Fruit fly (Drosophila melanogaster) whole organism, embryonic: Measurements from ENCODE around the gene Leash.
A peak's percentile ranks its signal among the peaks of the same experiment; 100 is the strongest.

ENCODE experiments used
- Adf1 ChIP-seq: fragments of 200-800 bp; sonication (Bioruptor generic); IDR thresholded peaks from 2 replicates; pipeline ENCODE4 v1.3.6; 2022; ENCODE audit warnings: missing biosample characterization, missing genetic modification characterization
- Atf-2 ChIP-seq: fragments of 200-800 bp; sonication (Bioruptor generic); optimal IDR thresholded peaks from 2 replicates; lab custom pipeline; 2016; ENCODE audit warnings: missing biosample characterization, missing genetic modification characterization
- Atf3 ChIP-seq: fragments of 200-800 bp; sonication (Bioruptor generic); optimal IDR thresholded peaks from 3 replicates; lab custom pipeline; 2016; ENCODE audit warnings: missing biosample characterization, missing genetic modification characterization
- BEAF-32 ChIP-seq: fragments of 200-800 bp; sonication (Bioruptor generic); optimal IDR thresholded peaks from 3 replicates; lab custom pipeline; 2017; ENCODE audit warnings: missing biosample characterization, missing genetic modification characterization, mild to moderate bottlenecking, moderate library complexity, missing genetic modification reagents
- CG13287 ChIP-seq: fragments of 200-800 bp; sonication (Bioruptor generic); IDR thresholded peaks from 2 replicates; pipeline ENCODE4 v1.3.6; 2022; ENCODE audit warnings: missing biosample characterization, missing genetic modification characterization; ENCODE audit not compliant: partially characterized antibody
- CG13624 ChIP-seq: fragments of 200-800 bp; sonication (Bioruptor generic); optimal IDR thresholded peaks from 2 replicates; lab custom pipeline; 2016; ENCODE audit warnings: missing biosample characterization, missing genetic modification characterization
- CG17385 ChIP-seq: fragments of 200-800 bp; sonication (Bioruptor generic); optimal IDR thresholded peaks from 3 replicates; lab custom pipeline; 2018; ENCODE audit warnings: missing biosample characterization, mild to moderate bottlenecking, missing genetic modification characterization
- CG30403 ChIP-seq: fragments of 200-800 bp; sonication (Bioruptor generic); optimal IDR thresholded peaks from 3 replicates; lab custom pipeline; 2016; ENCODE audit warnings: missing biosample characterization, missing genetic modification characterization
- CG31441 ChIP-seq: fragments of 200-800 bp; sonication (Bioruptor generic); IDR thresholded peaks from 2 replicates; pipeline ENCODE4 v1.3.6; 2022; ENCODE audit warnings: missing biosample characterization, missing genetic modification characterization
- CG3163 ChIP-seq: fragments of 200-800 bp; sonication (Bioruptor generic); optimal IDR thresholded peaks from 3 replicates; lab custom pipeline; 2016; ENCODE audit warnings: missing biosample characterization, missing genetic modification characterization
- CG3281 ChIP-seq: fragments of 200-800 bp; sonication (Bioruptor generic); optimal IDR thresholded peaks from 3 replicates; lab custom pipeline; 2017; ENCODE audit warnings: missing biosample characterization, mild to moderate bottlenecking, missing genetic modification characterization
- CG33213 ChIP-seq: fragments of 200-800 bp; sonication (Bioruptor generic); optimal IDR thresholded peaks from 3 replicates; lab custom pipeline; 2016; ENCODE audit warnings: missing biosample characterization, missing genetic modification characterization
- CG34376 ChIP-seq: fragments of 200-800 bp; sonication (Bioruptor generic); optimal IDR thresholded peaks from 2 replicates; lab custom pipeline; 2018; ENCODE audit warnings: missing biosample characterization, mild to moderate bottlenecking, missing genetic modification characterization
- CG3995 ChIP-seq: fragments of 200-800 bp; sonication (Bioruptor generic); optimal IDR thresholded peaks from 3 replicates; lab custom pipeline; 2016; ENCODE audit warnings: missing biosample characterization, missing genetic modification characterization
- CG6791 ChIP-seq: fragments of 200-800 bp; sonication (Bioruptor generic); IDR thresholded peaks from 3 replicates; pipeline ENCODE4 v1.3.6; 2022; ENCODE audit warnings: missing biosample characterization, missing genetic modification characterization; ENCODE audit not compliant: partially characterized antibody
- CG6854 ChIP-seq: fragments of 200-800 bp; sonication (Bioruptor generic); optimal IDR thresholded peaks from 3 replicates; lab custom pipeline; 2017; ENCODE audit warnings: missing biosample characterization, mild to moderate bottlenecking, missing genetic modification characterization
- CG7357 ChIP-seq: fragments of 200-800 bp; sonication (Bioruptor generic); IDR thresholded peaks from 3 replicates; pipeline ENCODE4 v1.3.6; 2022; ENCODE audit warnings: missing biosample characterization, missing genetic modification characterization
- CG7928 ChIP-seq: fragments of 200-800 bp; sonication (Bioruptor generic); optimal IDR thresholded peaks from 2 replicates; lab custom pipeline; 2017; ENCODE audit warnings: missing biosample characterization, mild to moderate bottlenecking, missing genetic modification characterization
- CG9437 ChIP-seq: fragments of 200-800 bp; sonication (Bioruptor generic); optimal IDR thresholded peaks from 2 replicates; lab custom pipeline; 2018; ENCODE audit warnings: missing biosample characterization, mild to moderate bottlenecking, missing genetic modification characterization
- CHES-1-like ChIP-seq: fragments of 200-800 bp; sonication (Bioruptor generic); optimal IDR thresholded peaks from 2 replicates; lab custom pipeline; 2016; ENCODE audit warnings: missing biosample characterization, missing genetic modification characterization
- D19B ChIP-seq: fragments of 200-800 bp; sonication (Bioruptor generic); optimal IDR thresholded peaks from 2 replicates; lab custom pipeline; 2017; ENCODE audit warnings: missing biosample characterization, mild to moderate bottlenecking, missing genetic modification characterization
- Drgx ChIP-seq: fragments of 200-800 bp; sonication (Bioruptor generic); IDR thresholded peaks from 2 replicates; pipeline ENCODE4 v1.3.6; 2022; ENCODE audit warnings: missing biosample characterization, missing genetic modification characterization
- E2f1 ChIP-seq: fragments of 200-800 bp; sonication (Bioruptor generic); IDR thresholded peaks from 2 replicates; pipeline ENCODE4 v1.3.6; 2022; ENCODE audit warnings: missing biosample characterization, missing genetic modification characterization
- Ets97D ChIP-seq: fragments of 200-800 bp; sonication (Bioruptor generic); optimal IDR thresholded peaks from 3 replicates; lab custom pipeline; 2016; ENCODE audit warnings: missing biosample characterization, missing genetic modification characterization
- GATAe ChIP-seq: fragments of 200-800 bp; sonication (Bioruptor generic); conservative IDR thresholded peaks from 2 replicates; pipeline ENCODE4 v1.3.6; 2022; ENCODE audit warnings: missing biosample characterization, missing genetic modification characterization
- HLHmδ ChIP-seq: fragments of 200-800 bp; sonication (Bioruptor generic); optimal IDR thresholded peaks from 2 replicates; lab custom pipeline; 2018; ENCODE audit warnings: missing biosample characterization, mild to moderate bottlenecking, missing genetic modification characterization, moderate library complexity
- Ravus ChIP-seq: fragments of 200-800 bp; sonication (Bioruptor generic); IDR thresholded peaks from 2 replicates; pipeline ENCODE4 v1.3.6; 2022; ENCODE audit warnings: missing biosample characterization, missing genetic modification characterization
- abd-A ChIP-seq: fragments of 200-800 bp; sonication (Bioruptor generic); optimal IDR thresholded peaks from 3 replicates; lab custom pipeline; 2019; ENCODE audit warnings: missing biosample characterization, mild to moderate bottlenecking, missing genetic modification characterization, moderate library complexity
- az2 ChIP-seq: fragments of 200-800 bp; sonication (Bioruptor generic); optimal IDR thresholded peaks from 3 replicates; lab custom pipeline; 2016; ENCODE audit warnings: missing biosample characterization, missing genetic modification characterization
- chif ChIP-seq, 2 experiments: fragments of 200-800 bp; sonication (Bioruptor generic); optimal IDR thresholded peaks; 3 replicates each; lab custom pipeline; 2016; ENCODE audit warnings: missing biosample characterization in 2 of 2, missing genetic modification characterization in 2 of 2
- dmrt99B ChIP-seq: fragments of 200-800 bp; sonication (Bioruptor generic); optimal IDR thresholded peaks from 2 replicates; lab custom pipeline; 2018; ENCODE audit warnings: missing biosample characterization, mild to moderate bottlenecking, missing genetic modification characterization, moderate library complexity
- emc ChIP-seq: fragments of 200-800 bp; sonication (Bioruptor generic); optimal IDR thresholded peaks from 2 replicates; lab custom pipeline; 2016; ENCODE audit warnings: missing biosample characterization, missing genetic modification characterization
- jing ChIP-seq: fragments of 200-800 bp; sonication (Bioruptor generic); optimal IDR thresholded peaks from 2 replicates; lab custom pipeline; 2018; ENCODE audit warnings: missing biosample characterization, mild to moderate bottlenecking, missing genetic modification characterization
- klu ChIP-seq: fragments of 200-800 bp; sonication (Bioruptor generic); IDR thresholded peaks from 2 replicates; pipeline ENCODE4 v1.3.6; 2022; ENCODE audit warnings: missing biosample characterization, missing genetic modification characterization
- maf-S ChIP-seq: fragments of 200-800 bp; sonication (Bioruptor generic); optimal IDR thresholded peaks from 2 replicates; lab custom pipeline; 2016; ENCODE audit warnings: missing biosample characterization, missing genetic modification characterization
- nom ChIP-seq: fragments of 200-800 bp; sonication (Bioruptor generic); optimal IDR thresholded peaks from 2 replicates; lab custom pipeline; 2017; ENCODE audit warnings: missing biosample characterization, missing genetic modification characterization, mild to moderate bottlenecking, moderate library complexity, missing genetic modification reagents
- phol ChIP-seq: fragments of 200-800 bp; sonication (Bioruptor generic); optimal IDR thresholded peaks from 3 replicates; lab custom pipeline; 2018; ENCODE audit warnings: missing biosample characterization, mild to moderate bottlenecking, missing genetic modification characterization, moderate library complexity
- ranshi ChIP-seq: fragments of 200-800 bp; sonication (Bioruptor generic); IDR thresholded peaks from 2 replicates; pipeline ENCODE4 v1.3.6; 2022; ENCODE audit warnings: missing biosample characterization, missing genetic modification characterization
- run ChIP-seq: fragments of 200-800 bp; sonication (Bioruptor generic); optimal IDR thresholded peaks from 3 replicates; lab custom pipeline; 2018; ENCODE audit warnings: missing biosample characterization, mild to moderate bottlenecking, missing genetic modification characterization
- sd ChIP-seq: fragments of 200-800 bp; sonication (Bioruptor generic); optimal IDR thresholded peaks from 3 replicates; lab custom pipeline; 2018; ENCODE audit warnings: missing biosample characterization, mild to moderate bottlenecking, missing genetic modification characterization, moderate library complexity
- sens ChIP-seq: fragments of 200-800 bp; sonication (Bioruptor generic); peaks from one replicate; lab custom pipeline; 2016; ENCODE audit warnings: missing biosample characterization, missing genetic modification characterization
- slp2 ChIP-seq: fragments of 200-800 bp; sonication (Bioruptor generic); optimal IDR thresholded peaks from 2 replicates; lab custom pipeline; 2016; ENCODE audit warnings: missing biosample characterization, missing genetic modification characterization
- ssp ChIP-seq: fragments of 200-800 bp; sonication (Bioruptor generic); IDR thresholded peaks from 2 replicates; pipeline ENCODE4 v1.3.6; 2022; ENCODE audit warnings: missing biosample characterization, missing genetic modification characterization
- tna ChIP-seq: fragments of 200-800 bp; sonication (Bioruptor generic); IDR thresholded peaks from 2 replicates; pipeline ENCODE4 v1.3.6; 2022; ENCODE audit warnings: missing biosample characterization, missing genetic modification characterization; ENCODE audit not compliant: partially characterized antibody
- trh ChIP-seq: fragments of 200-800 bp; sonication (Bioruptor generic); optimal IDR thresholded peaks from 2 replicates; lab custom pipeline; 2016; ENCODE audit warnings: missing biosample characterization, missing genetic modification characterization
- tup ChIP-seq: fragments of 200-800 bp; sonication (Bioruptor generic); optimal IDR thresholded peaks from 2 replicates; lab custom pipeline; 2016; ENCODE audit warnings: missing biosample characterization, mild to moderate bottlenecking, missing genetic modification characterization, moderate library complexity
- wdn ChIP-seq: fragments of 200-800 bp; sonication (Bioruptor generic); IDR thresholded peaks from 2 replicates; pipeline ENCODE4 v1.3.6; 2022; ENCODE audit warnings: missing biosample characterization, missing genetic modification characterization
- wor ChIP-seq: fragments of 200-800 bp; sonication (Bioruptor generic); IDR thresholded peaks from 2 replicates; pipeline ENCODE4 v1.3.6; 2022; ENCODE audit warnings: missing biosample characterization, missing genetic modification characterization
- zen ChIP-seq: fragments of 200-800 bp; sonication (Bioruptor generic); optimal IDR thresholded peaks from 3 replicates; lab custom pipeline; 2018; ENCODE audit warnings: missing biosample characterization, mild to moderate bottlenecking, missing genetic modification characterization, moderate library complexity
- zfh1 ChIP-seq: fragments of 200-800 bp; sonication (Bioruptor generic); IDR thresholded peaks from 3 replicates; pipeline ENCODE4 v1.3.6; 2022; ENCODE audit warnings: missing biosample characterization, missing genetic modification characterization

Leash gene

DNA sequence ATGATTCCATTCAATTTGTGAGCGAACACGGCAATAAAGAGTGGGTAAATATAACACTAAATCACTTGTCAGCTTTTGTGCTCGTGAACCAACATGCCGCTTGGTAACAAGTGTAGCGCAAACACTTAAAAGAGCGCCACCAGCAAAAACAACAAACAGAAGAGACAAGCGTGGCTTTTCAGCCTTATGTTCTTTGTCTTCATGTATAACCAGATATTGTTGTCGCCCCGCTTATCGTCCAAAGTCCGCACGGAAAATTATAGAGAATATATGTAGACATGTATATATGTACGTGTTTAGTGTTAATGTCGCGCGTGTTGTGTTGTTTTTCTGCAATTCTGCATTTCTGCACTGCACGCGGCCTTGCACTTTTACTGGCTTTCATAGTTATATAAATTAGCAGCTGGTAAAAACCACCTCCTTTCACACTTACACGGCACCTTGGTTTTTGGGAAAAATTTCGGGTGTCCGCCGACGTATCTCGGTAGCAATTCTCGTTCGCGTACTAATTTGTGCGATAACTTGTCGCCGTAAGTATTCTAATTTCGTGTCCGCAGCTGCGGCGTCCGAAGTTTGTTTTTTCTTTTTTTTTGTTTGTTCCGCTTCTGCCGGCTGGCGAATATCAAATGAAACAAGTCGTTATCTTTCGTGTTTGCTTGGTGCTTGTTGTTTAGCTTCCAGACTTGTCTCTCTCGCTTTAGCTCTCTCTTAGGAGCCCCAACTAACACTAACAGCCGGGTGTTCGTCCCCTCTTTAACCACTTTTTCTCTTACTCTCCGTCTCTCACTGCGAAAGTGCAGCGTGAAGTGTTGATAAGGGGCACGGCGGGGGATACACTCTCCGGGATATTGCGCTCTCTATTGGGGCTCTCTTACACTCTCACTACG lies 3.5 kb downstream of the Leash start (continued):
- TF ChIP-seq nom (GFP tag; lab: Kevin White, UChicago) = peak; percentile 99
- no peak for TF ChIP-seq GATAe (GFP tag; lab: Robert Waterston, UW)
- TF ChIP-seq CG33213 = no peak
- TF ChIP-seq Drgx (GFP tag; lab: Robert Waterston, UW) = peak; percentile 39
- TF ChIP-seq jing (GFP tag; lab: Kevin White, UChicago) = no peak
- TF ChIP-seq CG17385 (GFP tag; lab: Kevin White, UChicago) = peak; percentile 65
- no peak for TF ChIP-seq klu (GFP tag; lab: Robert Waterston, UW)
- TF ChIP-seq CG6854 (GFP tag; lab: Kevin White, UChicago) = no peak
- no peak for TF ChIP-seq tup (GFP tag; lab: Kevin White, UChicago)
- no peak for TF ChIP-seq wor (GFP tag; lab: Robert Waterston, UW)
- no peak for TF ChIP-seq maf-S
- peak; percentile 79 for TF ChIP-seq HLHmδ (GFP tag; lab: Kevin White, UChicago)
- no peak for TF ChIP-seq CG7357 (GFP tag; lab: Robert Waterston, UW)
- peak; percentile 7 for TF ChIP-seq CG30403 (GFP tag; lab: Kevin White, UChicago)
- TF ChIP-seq CG9437 (GFP tag; lab: Kevin White, UChicago) = no peak
- no peak for TF ChIP-seq Ets97D (GFP tag; lab: Kevin White, UChicago)
- TF ChIP-seq zfh1 (GFP tag; lab: Robert Waterston, UW) = no peak
- no peak for TF ChIP-seq run (tag; lab: Kevin White, UChicago)
- TF ChIP-seq tna (GFP tag; lab: Robert Waterston, UW) = no peak
- TF ChIP-seq phol (tag; lab: Kevin White, UChicago) = no peak
- no peak for TF ChIP-seq chif (GFP tag; optimal IDR thresholded peaks at IDR 0.05; lab: Kevin White, UChicago)
- no peak; the same call in 1 of the 2 replicates for TF ChIP-seq ranshi (GFP tag; lab: Robert Waterston, UW)
- no peak for TF ChIP-seq CHES-1-like
- no peak for TF ChIP-seq CG6791 (GFP tag; lab: Robert Waterston, UW)
- TF ChIP-seq zen (tag; lab: Kevin White, UChicago) = no peak
- TF ChIP-seq sd (tag; lab: Kevin White, UChicago) = no peak
- no peak for TF ChIP-seq abd-A (tag; lab: Kevin White, UChicago)
- no peak for TF ChIP-seq Atf3 (GFP tag; lab: Kevin White, UChicago)
- TF ChIP-seq CG3281 (GFP tag; lab: Kevin White, UChicago) = peak; percentile 0
- TF ChIP-seq CG34376 = peak; percentile 54
- no peak for TF ChIP-seq ssp (GFP tag; lab: Robert Waterston, UW)
- no peak for TF ChIP-seq BEAF-32 (GFP tag; lab: Kevin White, UChicago)
- peak; percentile 80 for TF ChIP-seq sens (GFP tag; lab: Kevin White, UChicago)
- TF ChIP-seq CG31441 (GFP tag; lab: Robert Waterston, UW) = no peak
- TF ChIP-seq wdn = no peak
- TF ChIP-seq E2f1 (GFP tag; lab: Robert Waterston, UW) = no peak
- TF ChIP-seq trh = no peak
- TF ChIP-seq CG3995 = peak; percentile 58
- no peak for TF ChIP-seq Ravus (GFP tag; lab: Robert Waterston, UW)
- peak; percentile 37 for TF ChIP-seq CG13287
- TF ChIP-seq dmrt99B (tag; lab: Kevin White, UChicago) = peak; percentile 30
- no peak for TF ChIP-seq Atf-2
- peak; percentile 44 for TF ChIP-seq D19B (GFP tag; lab: Kevin White, UChicago)
- TF ChIP-seq Adf1 (GFP tag; lab: Robert Waterston, UW) = peak; percentile 52; the same call in 1 of the 2 replicates
- TF ChIP-seq CG7928 (GFP tag; lab: Kevin White, UChicago) = no peak
- TF ChIP-seq CG13624 (GFP tag; lab: Kevin White, UChicago) = no peak
- no peak for TF ChIP-seq slp2
- peak; percentile 98 for TF ChIP-seq CG3163
- TF ChIP-seq emc (GFP tag; lab: Kevin White, UChicago) = no peak
- TF ChIP-seq az2 (GFP tag; lab: Kevin White, UChicago) = no peak
